Worm (Caenorhabditis elegans) whole organism, L4 larva: Measurements from ENCODE around the gene pig-1.

Experiments used
- F49E8.2 ChIP-seq: sonication (generic microtip); optimal IDR thresholded peaks from 2 replicates; lab custom pipeline; 2016; ENCODE audit warnings: missing compliant biosample characterization, mild to moderate bottlenecking, missing genetic modification characterization, borderline replicate concordance
- T26A8.4 ChIP-seq: fragments of 200-800 bp; sonication (Bioruptor generic); IDR thresholded peaks from 2 replicates; pipeline ENCODE4 v1.3.6; 2022; ENCODE audit warnings: missing genetic modification characterization, missing compliant biosample characterization
- Y105C5A.15 ChIP-seq: fragments of 200-800 bp; sonication (Bioruptor generic); IDR thresholded peaks from 2 replicates; pipeline ENCODE4 v1.3.6; 2022; ENCODE audit warnings: missing genetic modification characterization, missing compliant biosample characterization
- Y5F2A.4 ChIP-seq: fragments of 200-800 bp; sonication (Bioruptor generic); optimal IDR thresholded peaks from 2 replicates; lab custom pipeline; 2018; ENCODE audit warnings: mild to moderate bottlenecking, missing genetic modification characterization, missing compliant biosample characterization
- aly-2 ChIP-seq: sonication (generic microtip); optimal IDR thresholded peaks from 2 replicates; lab custom pipeline; 2018; ENCODE audit warnings: missing biosample characterization, missing genetic modification characterization
- arid-1 ChIP-seq: fragments of 200-800 bp; sonication (Bioruptor generic); conservative IDR thresholded peaks from 2 replicates; pipeline ENCODE4 v1.3.6; 2022; ENCODE audit warnings: missing genetic modification reagents, missing genetic modification characterization, missing compliant biosample characterization
- attf-4 ChIP-seq: sonication (generic microtip); optimal IDR thresholded peaks from 3 replicates; lab custom pipeline; 2017; ENCODE audit warnings: missing biosample characterization, missing genetic modification characterization
- ceh-28 ChIP-seq: fragments of 150-350 bp; optimal IDR thresholded peaks from 2 replicates; lab custom pipeline; 2014; ENCODE audit warnings: missing biosample characterization, missing genetic modification reagents, missing genetic modification characterization
- daf-16 ChIP-seq, 3 experiments: sonication (generic microtip); optimal IDR thresholded peaks; 2 replicates each; lab custom pipeline; 2016 to 2017; ENCODE audit warnings: missing genetic modification characterization in 3 of 3, missing genetic modification reagents in 3 of 3, mild to moderate bottlenecking in 2 of 3, missing compliant biosample characterization in 2 of 3, missing biosample characterization in 1 of 3, moderate library complexity in 1 of 3
- dmd-6 ChIP-seq: fragments of 200-800 bp; sonication (Bioruptor generic); IDR thresholded peaks from 2 replicates; pipeline ENCODE4 v1.3.6; 2022; ENCODE audit warnings: missing genetic modification reagents, missing genetic modification characterization, missing compliant biosample characterization
- dve-1 ChIP-seq: sonication (generic microtip); optimal IDR thresholded peaks from 2 replicates; lab custom pipeline; 2017; ENCODE audit warnings: antibody characterized with exemption, mild to moderate bottlenecking, missing genetic modification characterization, missing compliant biosample characterization; ENCODE audit not compliant: insufficient read depth
- fkh-10 ChIP-seq: fragments of 150-350 bp; optimal IDR thresholded peaks from 2 replicates; lab custom pipeline; 2014; ENCODE audit warnings: missing biosample characterization, missing genetic modification reagents, missing genetic modification characterization
- hlh-11 ChIP-seq: fragments of 200-800 bp; sonication (Bioruptor generic); optimal IDR thresholded peaks from 2 replicates; lab custom pipeline; 2018; ENCODE audit warnings: mild to moderate bottlenecking, missing genetic modification characterization, missing compliant biosample characterization
- hlh-30 ChIP-seq: sonication (generic microtip); optimal IDR thresholded peaks from 2 replicates; lab custom pipeline; 2017; ENCODE audit warnings: antibody characterized with exemption, mild to moderate bottlenecking, missing genetic modification characterization, missing compliant biosample characterization; ENCODE audit not compliant: insufficient read depth
- hmg-1.1 ChIP-seq: fragments of 200-800 bp; sonication (Bioruptor generic); IDR thresholded peaks from 2 replicates; pipeline ENCODE4 v1.3.6; 2022; ENCODE audit warnings: missing genetic modification reagents, missing genetic modification characterization, missing compliant biosample characterization
- jun-1 ChIP-seq: fragments of 150-350 bp; optimal IDR thresholded peaks from 2 replicates; lab custom pipeline; 2014; ENCODE audit warnings: missing biosample characterization, missing genetic modification reagents, missing genetic modification characterization
- lin-1 ChIP-seq: fragments of 200-800 bp; sonication (Bioruptor generic); IDR thresholded peaks from 2 replicates; pipeline ENCODE4 v1.3.6; 2022; ENCODE audit warnings: missing genetic modification reagents, missing genetic modification characterization, missing compliant biosample characterization
- lin-29 ChIP-seq: fragments of 200-800 bp; sonication (Bioruptor generic); IDR thresholded peaks from 2 replicates; pipeline ENCODE4 v1.3.6; 2022; ENCODE audit warnings: missing genetic modification reagents, missing genetic modification characterization, missing compliant biosample characterization
- lir-3 ChIP-seq: sonication (generic microtip); optimal IDR thresholded peaks from 2 replicates; lab custom pipeline; 2016; ENCODE audit warnings: mild to moderate bottlenecking, missing genetic modification characterization, missing compliant biosample characterization
- madf-5 ChIP-seq, 2 experiments: fragments of 200-800 bp; sonication (Bioruptor generic); IDR thresholded peaks; 2 replicates each; pipeline ENCODE4 v1.3.6; 2022; ENCODE audit warnings: missing compliant biosample characterization in 2 of 2, missing genetic modification characterization in 2 of 2
- madf-9 ChIP-seq: fragments of 200-800 bp; sonication (Bioruptor generic); conservative IDR thresholded peaks from 2 replicates; pipeline ENCODE4 v1.3.6; 2022; ENCODE audit warnings: missing genetic modification reagents, missing genetic modification characterization, missing compliant biosample characterization
- mdl-1 ChIP-seq, 2 experiments: fragments of 150-350 bp in 1 of 2; sonication (generic microtip) in 1 of 2; optimal IDR thresholded peaks; 2 replicates each; lab custom pipeline; 2014 to 2017; ENCODE audit warnings: missing biosample characterization in 2 of 2, missing genetic modification characterization in 2 of 2
- mdt-29 ChIP-seq: fragments of 200-800 bp; sonication (Bioruptor generic); IDR thresholded peaks from 2 replicates; pipeline ENCODE4 v1.3.6; 2022; ENCODE audit warnings: missing genetic modification reagents, missing genetic modification characterization, missing compliant biosample characterization
- mep-1 ChIP-seq: fragments of 150-350 bp; sonication (generic microtip); optimal IDR thresholded peaks from 3 replicates; lab custom pipeline; 2014; ENCODE audit warnings: missing biosample characterization, missing genetic modification characterization
- mxl-3 ChIP-seq: fragments of 200-800 bp; sonication (Bioruptor generic); optimal IDR thresholded peaks from 2 replicates; lab custom pipeline; 2018; ENCODE audit warnings: mild to moderate bottlenecking, missing genetic modification characterization, missing compliant biosample characterization
- nhr-11 ChIP-seq: fragments of 150-350 bp; optimal IDR thresholded peaks from 2 replicates; lab custom pipeline; 2014; ENCODE audit warnings: missing biosample characterization, missing genetic modification characterization
- nhr-111 ChIP-seq: fragments of 200-800 bp; sonication (Bioruptor generic); optimal IDR thresholded peaks from 2 replicates; lab custom pipeline; 2018; ENCODE audit warnings: mild to moderate bottlenecking, missing genetic modification characterization, missing compliant biosample characterization
- nhr-28 ChIP-seq: fragments of 150-350 bp; optimal IDR thresholded peaks from 2 replicates; lab custom pipeline; 2014; ENCODE audit warnings: missing biosample characterization, missing genetic modification characterization
- nhr-48 ChIP-seq: sonication (generic microtip); optimal IDR thresholded peaks from 2 replicates; lab custom pipeline; 2016; ENCODE audit warnings: mild to moderate bottlenecking, missing genetic modification characterization, missing compliant biosample characterization
- nhr-77 ChIP-seq: fragments of 150-350 bp; optimal IDR thresholded peaks from 2 replicates; lab custom pipeline; 2014; ENCODE audit warnings: missing biosample characterization, missing genetic modification characterization
- pqm-1 ChIP-seq: sonication (generic microtip); optimal IDR thresholded peaks from 2 replicates; lab custom pipeline; 2017; ENCODE audit warnings: missing biosample characterization, missing genetic modification characterization
- rbr-2 ChIP-seq: sonication (generic microtip); optimal IDR thresholded peaks from 2 replicates; lab custom pipeline; 2016; ENCODE audit warnings: missing genotype, missing genetic modification characterization, missing compliant biosample characterization
- tag-97 ChIP-seq: fragments of 200-800 bp; sonication (Bioruptor generic); IDR thresholded peaks from 2 replicates; pipeline ENCODE4 v1.3.6; 2022; ENCODE audit warnings: missing genetic modification characterization, missing compliant biosample characterization
- tra-1 ChIP-seq: fragments of 200-800 bp; sonication (Bioruptor generic); IDR thresholded peaks from 2 replicates; pipeline ENCODE4 v1.3.6; 2022; ENCODE audit warnings: missing genetic modification reagents, missing genetic modification characterization, missing compliant biosample characterization
- unc-130 ChIP-seq: sonication (generic microtip); optimal IDR thresholded peaks from 2 replicates; lab custom pipeline; 2016; ENCODE audit warnings: missing genetic modification reagents, missing genetic modification characterization, missing compliant biosample characterization
- unc-62 ChIP-seq, 3 experiments: fragments of 150-350 bp in 1 of 3; sonication (generic microtip); optimal IDR thresholded peaks in 2 of 3; peaks in 1 of 3; 1 replicate in 1 of 3; 2 replicates in 2 of 3; lab custom pipeline; 2014 to 2017; ENCODE audit warnings: missing biosample characterization in 3 of 3, missing genetic modification characterization in 3 of 3, missing genetic modification reagents in 3 of 3, missing genotype in 1 of 3
- zfp-2 ChIP-seq: sonication (generic microtip); optimal IDR thresholded peaks from 2 replicates; lab custom pipeline; 2016; ENCODE audit warnings: mild to moderate bottlenecking, missing genetic modification characterization, missing compliant biosample characterization
- zip-11 ChIP-seq: fragments of 200-800 bp; sonication (Bioruptor generic); IDR thresholded peaks from 2 replicates; pipeline ENCODE4 v1.3.6; 2022; ENCODE audit warnings: missing genetic modification characterization, missing compliant biosample characterization
- zip-2 ChIP-seq: fragments of 150-350 bp; optimal IDR thresholded peaks from 2 replicates; lab custom pipeline; 2014; ENCODE audit warnings: missing biosample characterization, missing genetic modification characterization

Gene pig-1

ce11 chrIV:548000-548399 is 28.7 kb upstream of the pig-1 start, which contains the start of gene F56A11.4:
Gene F56A11.4 (plus strand): TSS chrIV:548300.
- no peak for TF ChIP-seq lin-1 (GFP tag; lab: Robert Waterston, UW)
- no peak for TF ChIP-seq hlh-30 (tag; lab: Kevin White, UChicago)
- no peak for TF ChIP-seq madf-5 (GFP tag; IDR thresholded peaks at IDR 0.05; lab: Robert Waterston, UW)
- TF ChIP-seq mdl-1 (tag; optimal IDR thresholded peaks at IDR 0.05; lab: Kevin White, UChicago), result no peak
- TF ChIP-seq unc-130 (GFP tag; lab: Kevin White, UChicago), result no peak
- no peak for TF ChIP-seq Y5F2A.4
- no peak for TF ChIP-seq F49E8.2 (tag; lab: Kevin White, UChicago)
- TF ChIP-seq rbr-2 (tag; lab: Kevin White, UChicago), result no peak
- no peak for TF ChIP-seq nhr-77 (tag; lab: Kevin White, UChicago)
- TF ChIP-seq madf-9 (GFP tag; lab: Robert Waterston, UW), result no peak
- TF ChIP-seq jun-1, result no peak
- no peak for TF ChIP-seq zfp-2 (tag; lab: Kevin White, UChicago)
- no peak for TF ChIP-seq zip-11 (GFP tag; lab: Robert Waterston, UW)
- TF ChIP-seq nhr-28, result no peak
- no peak for TF ChIP-seq lir-3 (tag; lab: Kevin White, UChicago)
- no peak for TF ChIP-seq dve-1 (tag; lab: Kevin White, UChicago)

ce11 chrIV:545852-546251 is 26.6 kb upstream of the pig-1 start:
- no peak for TF ChIP-seq ceh-28 (tag; lab: Kevin White, UChicago)
- no peak for TF ChIP-seq mdt-29 (GFP tag; lab: Robert Waterston, UW)
- no peak for TF ChIP-seq dve-1 (tag; lab: Kevin White, UChicago)

DNA sequence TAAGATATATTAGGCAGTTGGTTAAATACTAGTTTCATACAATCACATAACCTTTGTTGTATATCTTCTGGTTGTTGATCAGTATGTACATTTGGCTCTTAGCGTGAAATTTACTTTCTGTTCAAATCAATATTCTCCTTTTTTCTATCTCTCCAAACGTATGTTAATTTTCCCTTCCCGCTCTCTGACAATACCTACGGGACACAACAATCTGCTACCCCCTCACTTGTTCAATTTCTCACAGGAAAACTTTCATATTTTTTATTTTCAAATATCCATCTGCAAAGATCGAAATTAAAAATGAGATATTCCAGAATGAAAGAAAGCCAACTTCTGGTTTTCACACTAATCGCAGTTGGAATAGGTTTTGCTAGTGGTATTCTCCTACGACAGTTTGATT is 12.6 kb upstream of the pig-1 start, which contains the start of gene glt-7:
Gene glt-7, plus strand, starts transcription at position 301 of the 400 bp plus-strand sequence.
- TF ChIP-seq nhr-11 (tag; lab: Kevin White, UChicago), result no peak
- TF ChIP-seq fkh-10 (GFP tag; lab: Kevin White, UChicago), result no peak
- no peak for TF ChIP-seq aly-2 (tag; lab: Kevin White, UChicago)
- TF ChIP-seq mep-1 (tag; lab: Kevin White, UChicago), result no peak
- TF ChIP-seq madf-9 (GFP tag; lab: Robert Waterston, UW), result no peak
- no peak for TF ChIP-seq lin-1 (GFP tag; lab: Robert Waterston, UW)
- TF ChIP-seq nhr-28, result no peak
- no peak for TF ChIP-seq F49E8.2 (tag; lab: Kevin White, UChicago)
- TF ChIP-seq ceh-28 (tag; lab: Kevin White, UChicago), result no peak
- no peak for TF ChIP-seq jun-1
- no peak for TF ChIP-seq lir-3 (tag; lab: Kevin White, UChicago)
- TF ChIP-seq mdl-1 (tag; optimal IDR thresholded peaks at IDR 0.05; lab: Kevin White, UChicago), result no peak
- no peak for TF ChIP-seq tag-97 (GFP tag; lab: Robert Waterston, UW)
- TF ChIP-seq, all 104 proteins: peak for 0

DNA sequence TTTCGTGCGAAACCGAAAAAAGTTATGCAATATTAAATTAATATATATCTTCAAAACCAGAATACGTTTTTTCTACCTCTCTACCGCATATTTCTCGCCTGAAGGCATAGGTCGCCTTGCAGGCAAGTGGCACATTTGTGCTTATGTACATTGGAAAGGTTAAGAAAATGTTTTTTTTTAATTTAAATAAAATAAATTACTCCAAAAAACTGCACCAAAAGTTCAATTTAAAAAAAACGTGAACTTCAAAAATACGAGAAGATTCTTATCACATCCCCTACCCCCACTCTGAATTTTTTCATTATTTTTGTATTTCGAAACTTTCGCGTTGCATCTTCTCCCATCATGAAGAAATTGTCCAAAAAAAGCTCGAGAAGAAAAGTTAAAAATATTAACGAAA is 5.1 kb upstream of the pig-1 start, which contains the start of gene W03G1.2:
Gene W03G1.2, plus strand, starts transcription at position 301 of the 400 bp plus-strand sequence.
- TF ChIP-seq arid-1 (GFP tag; lab: Robert Waterston, UW) (no peak), tra-1 (no peak), fkh-10 (GFP tag; lab: Kevin White, UChicago) (no peak), nhr-111 (no peak), Y105C5A.15 (no peak), daf-16 (GFP tag; optimal IDR thresholded peaks at IDR 0.05; lab: Kevin White, UChicago) (no peak), daf-16 (tag; optimal IDR thresholded peaks at IDR 0.05; lab: Kevin White, UChicago) (no peak), attf-4 (tag; lab: Kevin White, UChicago) (no peak), ceh-28 (tag; lab: Kevin White, UChicago) (no peak)

DNA sequence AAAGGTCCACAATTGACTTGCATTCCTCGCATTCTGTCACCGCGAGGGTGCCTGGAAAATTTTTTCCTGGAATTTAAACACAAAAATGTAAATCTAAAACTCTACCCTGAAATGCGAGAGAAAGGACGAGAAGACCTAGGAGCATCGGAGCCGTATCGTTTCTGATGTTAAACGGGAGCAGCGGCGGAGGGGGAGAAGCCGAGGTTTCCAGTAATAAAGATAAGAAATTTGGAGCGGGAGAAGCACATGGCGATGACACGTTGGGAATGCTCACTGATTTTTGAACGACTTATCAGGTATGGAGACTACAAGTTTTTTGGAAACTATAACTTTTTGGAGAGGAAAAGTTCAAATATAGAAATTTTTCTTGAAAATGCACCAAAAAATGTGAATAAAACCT is 4.3 kb upstream of the pig-1 start, which contains the start of gene asm-3:
Gene asm-3, minus strand, starts transcription at position 215 of the 400 bp plus-strand sequence.
- TF ChIP-seq zip-2, result no peak
- no peak for TF ChIP-seq hmg-1.1 (GFP tag; lab: Robert Waterston, UW)
- TF ChIP-seq T26A8.4 (GFP tag; lab: Robert Waterston, UW), result no peak
- TF ChIP-seq mep-1 (tag; lab: Kevin White, UChicago), result no peak
- no peak for TF ChIP-seq nhr-48
- peak; percentile 75 for TF ChIP-seq mxl-3 (GFP tag; lab: Kevin White, UChicago)
- no peak for TF ChIP-seq lin-29 (GFP tag; lab: Robert Waterston, UW)
- TF ChIP-seq daf-16 (GFP tag; optimal IDR thresholded peaks at IDR 0.05; lab: Kevin White, UChicago), result no peak
- TF ChIP-seq daf-16 (tag; optimal IDR thresholded peaks at IDR 0.05; lab: Kevin White, UChicago), result no peak
- TF ChIP-seq hlh-11 (tag; lab: Kevin White, UChicago), result peak; percentile 55
- peak in 1 of 2 experiments; percentile 37 for TF ChIP-seq mdl-1 (tag; optimal IDR thresholded peaks at IDR 0.05; lab: Kevin White, UChicago)
- TF ChIP-seq nhr-28, result peak; percentile 83
- peak; percentile 78 for TF ChIP-seq dmd-6 (GFP tag; lab: Robert Waterston, UW)
- peak; percentile 45 for TF ChIP-seq pqm-1
- TF ChIP-seq unc-62 (GFP tag; optimal IDR thresholded peaks at IDR 0.05 in 1 of 2; lab: Kevin White, UChicago), result no peak
- TF ChIP-seq unc-62 (tag; optimal IDR thresholded peaks at IDR 0.05; lab: Kevin White, UChicago), result no peak
